Worm (Caenorhabditis elegans): ENCODE data around the gene ZK662.5.

The ZK662.5 gene

ce11 chrX:15700220-15700619, 21.2 kb upstream of the ZK662.5 start (continued):
- TF ChIP-seq aha-1 (tag; optimal IDR thresholded peaks at IDR 0.05) = no peak
- TF ChIP-seq nhr-77 (tag; optimal IDR thresholded peaks at IDR 0.05) = no peak
- TF ChIP-seq dsc-1 (tag; optimal IDR thresholded peaks at IDR 0.05) = no peak

ce11 chrX:15704579-15705110, 16.8 kb upstream of the ZK662.5 start:
- TF ChIP-seq nhr-90 (tag; optimal IDR thresholded peaks at IDR 0.05; ENCODE audit: poor library complexity) (peak; percentile 65), xbp-1 (tag; optimal IDR thresholded peaks at IDR 0.05) (no peak), lsy-2 (tag; optimal IDR thresholded peaks at IDR 0.05) (peak in 1 of 2 experiments; percentile 8), elt-3 (tag; optimal IDR thresholded peaks at IDR 0.05) (peak in 5 of 6 experiments; percentile 78 to 93 (median 91)), nhr-11 (tag; optimal IDR thresholded peaks at IDR 0.05) (no peak), lin-13 (GFP tag; optimal IDR thresholded peaks at IDR 0.05) (peak; percentile 11), nhr-19 (GFP tag; conservative IDR thresholded peaks at IDR 0.05) (peak; percentile 30; the same call in 1 of the 2 replicates), nhr-85 (tag) (peak; percentile 94), lin-35 (GFP tag; optimal IDR thresholded peaks at IDR 0.05) (peak in 1 of 2 experiments; percentile 33), grh-1 (GFP tag; IDR thresholded peaks at IDR 0.05) (0 out of 2 replicates have a peak, but pooled peaks have one; percentile 44), C04F5.9 (tag; optimal IDR thresholded peaks at IDR 0.05) (no peak), ztf-11 (tag; optimal IDR thresholded peaks at IDR 0.05) (no peak), nhr-71 (tag; optimal IDR thresholded peaks at IDR 0.05) (peak; percentile 78), unc-98 (GFP tag; IDR thresholded peaks at IDR 0.05) (no peak), mef-2 (tag; optimal IDR thresholded peaks at IDR 0.05) (no peak), efl-1 (optimal IDR thresholded peaks at IDR 0.05) (no peak), efl-1 (GFP tag; optimal IDR thresholded peaks at IDR 0.05 in 1 of 2) (peak in 1 of 2 experiments; percentile 33), elt-2 (tag; optimal IDR thresholded peaks at IDR 0.05) (peak; percentile 87), nhr-47 (tag; optimal IDR thresholded peaks at IDR 0.05) (peak; percentile 19), lin-14 (GFP tag; optimal IDR thresholded peaks at IDR 0.05) (peak; percentile 46), tbx-2 (tag; optimal IDR thresholded peaks at IDR 0.05) (peak; percentile 13), snu-23 (GFP tag; optimal IDR thresholded peaks at IDR 0.05) (peak; percentile 61), egl-27 (tag; optimal IDR thresholded peaks at IDR 0.05) (no peak), mdl-1 (tag; optimal IDR thresholded peaks at IDR 0.05) (peak in 1 of 2 experiments; percentile 26), blmp-1 (tag; optimal IDR thresholded peaks at IDR 0.05) (peak; percentile 10), sptf-1 (tag; optimal IDR thresholded peaks at IDR 0.05) (no peak), nhr-20 (tag; optimal IDR thresholded peaks at IDR 0.05) (peak; percentile 80), irx-1 (tag; optimal IDR thresholded peaks at IDR 0.05) (no peak)

ce11 chrX:15706108-15706676, 15.3 kb upstream of the ZK662.5 start:
- TF ChIP-seq egl-27 (tag; optimal IDR thresholded peaks at IDR 0.05) (no peak), vab-15 (tag; optimal IDR thresholded peaks at IDR 0.05) (peak; percentile 87), sup-37 (GFP tag; optimal IDR thresholded peaks at IDR 0.05) (no peak), hlh-17 (GFP tag; optimal IDR thresholded peaks at IDR 0.05; ENCODE audit: borderline replicate concordance) (no peak), ces-1 (GFP tag; optimal IDR thresholded peaks at IDR 0.05) (no peak), mab-9 (GFP tag; IDR thresholded peaks at IDR 0.05) (no peak), zag-1 (tag; optimal IDR thresholded peaks at IDR 0.05) (no peak), lin-35 (GFP tag; optimal IDR thresholded peaks at IDR 0.05) (peak in 1 of 2 experiments; percentile 57), C34B4.2 (tag; optimal IDR thresholded peaks at IDR 0.05) (no peak), efl-3 (GFP tag; optimal IDR thresholded peaks at IDR 0.05) (no peak), mep-1 (tag; optimal IDR thresholded peaks at IDR 0.05) (peak; percentile 17), grh-1 (GFP tag; IDR thresholded peaks at IDR 0.05) (no peak), unc-86 (tag; optimal IDR thresholded peaks at IDR 0.05) (no peak), pqm-1 (tag; optimal IDR thresholded peaks at IDR 0.05) (no peak), C16A3.4 (tag; optimal IDR thresholded peaks at IDR 0.05) (no peak), nhr-77 (tag; optimal IDR thresholded peaks at IDR 0.05) (no peak), snpc-4 (tag; optimal IDR thresholded peaks at IDR 0.05) (no peak), nhr-237 (tag; optimal IDR thresholded peaks at IDR 0.05) (no peak), unc-98 (GFP tag; IDR thresholded peaks at IDR 0.05) (no peak), lin-13 (GFP tag; optimal IDR thresholded peaks at IDR 0.05) (no peak), hlh-4 (tag; optimal IDR thresholded peaks at IDR 0.05) (no peak), C04F5.9 (tag; optimal IDR thresholded peaks at IDR 0.05) (no peak), ceh-82 (tag; optimal IDR thresholded peaks at IDR 0.05) (no peak), mdl-1 (tag; optimal IDR thresholded peaks at IDR 0.05) (peak in 1 of 2 experiments; percentile 62), swsn-7 (tag; optimal IDR thresholded peaks at IDR 0.05) (no peak), nhr-85 (tag) (peak; percentile 97), isw-1 (GFP tag; IDR thresholded peaks at IDR 0.05) (no peak), mef-2 (tag; optimal IDR thresholded peaks at IDR 0.05) (peak; percentile 45)
